Worm (Caenorhabditis elegans): ENCODE data around the gene cri-2.

cri-2 gene

DNA sequence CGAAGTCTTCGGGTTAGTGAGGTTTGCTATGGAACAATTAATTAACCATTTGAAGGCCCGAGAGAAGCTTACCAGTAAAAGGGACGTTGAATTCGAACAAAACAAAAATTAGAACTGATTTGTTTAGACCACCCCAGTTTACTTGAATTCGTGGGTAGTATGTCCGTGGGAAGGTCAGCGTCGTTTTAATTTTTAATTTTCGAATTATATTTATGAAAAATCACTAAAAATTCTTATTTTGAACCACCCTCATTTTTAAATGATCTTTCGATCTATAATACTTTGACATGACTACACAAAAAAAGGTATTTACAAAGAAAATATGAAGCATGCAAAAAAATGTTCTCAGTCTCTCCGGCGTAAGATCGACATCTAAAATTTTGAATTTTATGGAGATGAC is 43.8 kb downstream of the cri-2 start, which contains the start of gene C16D9.5:
C16D9.5 (minus strand) TSS at position 101 of the 400 bp plus-strand sequence.
- TF ChIP-seq him-1 (tag; optimal IDR thresholded peaks at IDR 0.05) (no peak), W03F9.2 (tag; optimal IDR thresholded peaks at IDR 0.05) (no peak), dao-5 (tag; optimal IDR thresholded peaks at IDR 0.05) (no peak)

DNA sequence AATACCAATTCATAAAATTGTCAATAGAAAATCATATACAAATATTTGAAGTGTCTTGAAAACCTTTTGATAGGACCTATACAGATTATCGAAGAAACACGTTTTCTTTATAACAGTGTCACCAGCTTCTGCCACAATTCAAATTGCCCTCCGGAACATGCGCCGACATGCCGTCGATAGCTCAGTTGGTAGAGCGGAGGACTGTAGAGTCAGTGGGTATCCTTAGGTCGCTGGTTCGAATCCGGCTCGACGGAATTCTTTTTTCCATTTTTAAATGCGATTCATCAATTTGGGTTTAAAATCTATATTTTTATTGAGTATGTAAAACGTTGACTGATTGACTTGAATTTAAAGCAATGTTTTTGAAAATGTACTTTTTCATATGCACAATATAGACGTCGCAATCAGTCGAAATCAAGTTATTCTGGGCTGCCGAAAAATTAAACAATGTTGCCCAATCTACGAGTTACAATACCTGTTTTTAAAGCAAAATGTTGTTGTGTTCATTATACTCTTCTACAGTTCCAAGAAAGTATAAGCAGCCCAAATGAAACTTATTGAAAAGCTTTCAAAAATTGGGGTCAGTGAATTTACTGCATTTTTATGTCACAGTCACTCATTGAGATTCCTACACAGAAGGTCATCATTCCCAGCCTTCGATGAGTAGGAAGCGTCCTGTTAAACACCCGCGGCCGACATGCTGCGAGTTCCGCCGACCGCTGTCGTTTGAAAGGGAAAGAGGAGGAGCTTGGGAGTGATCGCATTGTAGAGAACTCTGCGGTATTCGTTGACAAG is 45.9 kb downstream of the cri-2 start:
- TF ChIP-seq him-1 (tag; optimal IDR thresholded peaks at IDR 0.05): no peak
- peak; percentile 47 for TF ChIP-seq W03F9.2 (tag; optimal IDR thresholded peaks at IDR 0.05)
- no peak for TF ChIP-seq dao-5 (tag; optimal IDR thresholded peaks at IDR 0.05)

DNA sequence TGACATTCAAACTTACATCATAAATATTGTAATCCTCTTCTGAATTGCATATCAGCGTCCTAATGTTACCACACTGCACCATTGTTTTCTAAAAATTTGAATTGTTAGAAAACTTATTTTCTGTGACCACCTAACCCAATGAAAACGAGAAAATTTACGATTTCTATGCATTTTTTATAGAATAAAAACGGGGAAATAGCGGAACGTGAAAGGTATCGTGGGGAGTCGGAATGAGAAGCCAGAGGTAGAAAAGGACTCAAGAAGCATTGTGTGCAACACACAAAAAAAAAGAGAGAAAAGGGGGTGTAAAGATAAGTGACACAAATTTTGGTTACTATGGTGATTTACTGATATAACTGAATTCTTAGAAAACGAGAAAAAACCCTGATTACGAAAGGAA is 48.6 kb downstream of the cri-2 start, which contains the start of gene C16D9.6:
C16D9.6 (minus strand) TSS at position 101 of the 400 bp plus-strand sequence.
- no peak for TF ChIP-seq him-1 (tag; optimal IDR thresholded peaks at IDR 0.05)
- no peak for TF ChIP-seq W03F9.2 (tag; optimal IDR thresholded peaks at IDR 0.05)
- no peak for TF ChIP-seq dao-5 (tag; optimal IDR thresholded peaks at IDR 0.05)

DNA sequence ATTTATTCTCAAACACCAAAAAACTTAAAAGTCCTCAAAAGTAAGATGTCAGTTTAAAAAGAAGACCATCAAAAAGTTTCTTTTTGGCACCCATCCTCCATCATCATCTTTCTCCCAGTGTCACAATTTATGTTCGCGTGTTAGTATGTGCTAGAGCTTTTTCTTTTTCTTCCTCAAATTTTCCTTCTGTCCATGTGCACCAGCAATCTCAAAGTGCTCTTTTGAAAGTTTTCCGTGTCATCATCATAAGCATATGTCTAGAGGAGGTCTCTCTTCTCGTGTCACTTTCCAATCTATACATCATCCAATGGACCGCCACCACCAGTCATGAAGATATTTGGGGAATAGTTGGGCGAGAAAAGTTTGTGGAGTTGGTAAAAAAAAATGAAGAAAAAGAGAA is 49.5 kb downstream of the cri-2 start:
- TF ChIP-seq him-1 (tag; optimal IDR thresholded peaks at IDR 0.05) (no peak), W03F9.2 (tag; optimal IDR thresholded peaks at IDR 0.05) (no peak), dao-5 (tag; optimal IDR thresholded peaks at IDR 0.05) (no peak)
